Worm (Caenorhabditis elegans): Measurements from ENCODE around the gene nrf-6.

Gene nrf-6

ce11 chrII:8012071-8013031 is 20.2 kb downstream of the nrf-6 start, which contains the start of gene DH11.2:
TSS of gene DH11.2 (plus strand) at chrII:8012816.
- TF ChIP-seq C16A3.4 (tag; optimal IDR thresholded peaks at IDR 0.05), result peak; percentile 44
- TF ChIP-seq dsc-1 (tag; optimal IDR thresholded peaks at IDR 0.05), result no peak
- TF ChIP-seq tbx-2 (tag; optimal IDR thresholded peaks at IDR 0.05), result peak; percentile 17
- no peak for TF ChIP-seq rnt-1 (tag; optimal IDR thresholded peaks at IDR 0.05)
- no peak for TF ChIP-seq nhr-28 (tag; optimal IDR thresholded peaks at IDR 0.05)
- no peak for TF ChIP-seq dpl-1 (GFP tag; optimal IDR thresholded peaks at IDR 0.05)
- no peak for TF ChIP-seq unc-98 (GFP tag; IDR thresholded peaks at IDR 0.05)
- TF ChIP-seq F16B12.6 (tag; optimal IDR thresholded peaks at IDR 0.05), result no peak
- no peak for TF ChIP-seq grh-1 (GFP tag; IDR thresholded peaks at IDR 0.05)
- no peak for TF ChIP-seq skn-1 (tag; optimal IDR thresholded peaks at IDR 0.05)
- TF ChIP-seq elt-3 (tag; optimal IDR thresholded peaks at IDR 0.05), result peak in 1 of 6 experiments; percentile 56
- TF ChIP-seq hpl-2 (GFP tag; optimal IDR thresholded peaks at IDR 0.05), result no peak
- no peak for TF ChIP-seq ces-1 (GFP tag; optimal IDR thresholded peaks at IDR 0.05)
- TF ChIP-seq lin-35 (GFP tag; optimal IDR thresholded peaks at IDR 0.05), result peak; percentile 1 to 43
- no peak for TF ChIP-seq snpc-4 (tag; optimal IDR thresholded peaks at IDR 0.05)
- no peak for TF ChIP-seq nhr-76 (tag; optimal IDR thresholded peaks at IDR 0.05)
- no peak for TF ChIP-seq ets-5 (GFP tag; IDR thresholded peaks at IDR 0.05)
- TF ChIP-seq egl-13 (tag; optimal IDR thresholded peaks at IDR 0.05), result no peak
- TF ChIP-seq mep-1 (tag; optimal IDR thresholded peaks at IDR 0.05), result peak; percentile 37
- no peak for TF ChIP-seq ceh-90 (tag; optimal IDR thresholded peaks at IDR 0.05)
- TF ChIP-seq mab-9 (GFP tag; IDR thresholded peaks at IDR 0.05), result no peak
- TF ChIP-seq mef-2 (tag; optimal IDR thresholded peaks at IDR 0.05), result no peak
- no peak for TF ChIP-seq C34B4.2 (tag; optimal IDR thresholded peaks at IDR 0.05)
- TF ChIP-seq fos-1 (tag; optimal IDR thresholded peaks at IDR 0.05), result no peak
- no peak for TF ChIP-seq ceh-8 (GFP tag; optimal IDR thresholded peaks at IDR 0.05)
- no peak for TF ChIP-seq ztf-11 (tag; optimal IDR thresholded peaks at IDR 0.05)
- TF ChIP-seq hlh-4 (tag; optimal IDR thresholded peaks at IDR 0.05), result no peak
- TF ChIP-seq blmp-1 (tag; optimal IDR thresholded peaks at IDR 0.05), result peak; percentile 61
- TF ChIP-seq nhr-12 (tag; optimal IDR thresholded peaks at IDR 0.05), result no peak
- peak; percentile 39 for TF ChIP-seq snu-23 (GFP tag; optimal IDR thresholded peaks at IDR 0.05)
- TF ChIP-seq ceh-63 (GFP tag; optimal IDR thresholded peaks at IDR 0.05), result no peak
- peak; percentile 65 for TF ChIP-seq nhr-20 (tag; optimal IDR thresholded peaks at IDR 0.05)
- no peak for TF ChIP-seq nhr-84 (tag; optimal IDR thresholded peaks at IDR 0.05)
- peak in 1 of 2 experiments; percentile 1 for TF ChIP-seq lsy-2 (tag; optimal IDR thresholded peaks at IDR 0.05)
- peak; percentile 33 for TF ChIP-seq lin-14 (GFP tag; optimal IDR thresholded peaks at IDR 0.05)
- TF ChIP-seq efl-1 (optimal IDR thresholded peaks at IDR 0.05), result no peak
- TF ChIP-seq efl-1 (GFP tag; optimal IDR thresholded peaks at IDR 0.05 in 1 of 2), result peak in 1 of 2 experiments; percentile 68
- TF ChIP-seq zag-1 (tag; optimal IDR thresholded peaks at IDR 0.05), result no peak
- no peak for TF ChIP-seq fkh-10 (GFP tag; optimal IDR thresholded peaks at IDR 0.05)
- TF ChIP-seq fkh-8 (tag; optimal IDR thresholded peaks at IDR 0.05), result no peak
- TF ChIP-seq nhr-90 (tag; optimal IDR thresholded peaks at IDR 0.05; ENCODE audit: poor library complexity), result no peak
- TF ChIP-seq lin-39 (tag; optimal IDR thresholded peaks at IDR 0.05), result no peak
- TF ChIP-seq nhr-77 (tag; optimal IDR thresholded peaks at IDR 0.05), result no peak
- TF ChIP-seq jun-1 (tag; optimal IDR thresholded peaks at IDR 0.05), result no peak
- TF ChIP-seq tlp-1 (tag; optimal IDR thresholded peaks at IDR 0.05), result no peak
- TF ChIP-seq alr-1 (tag; optimal IDR thresholded peaks at IDR 0.05; ENCODE audit: borderline replicate concordance), result no peak
- peak; percentile 73 for TF ChIP-seq nhr-71 (tag; optimal IDR thresholded peaks at IDR 0.05)
- TF ChIP-seq lin-13 (GFP tag; optimal IDR thresholded peaks at IDR 0.05), result no peak
- no peak for TF ChIP-seq egl-27 (tag; optimal IDR thresholded peaks at IDR 0.05)
- no peak for TF ChIP-seq pax-3 (tag; optimal IDR thresholded peaks at IDR 0.05)
- no peak for TF ChIP-seq pag-3 (tag; optimal IDR thresholded peaks at IDR 0.05; ENCODE audit: borderline replicate concordance, insufficient read depth)
